Fruit fly (Drosophila melanogaster) whole organism, embryonic: Measurements from ENCODE around the gene twr.
A peak's percentile ranks its signal among the peaks of the same experiment; 100 is the strongest.

Source experiments
- Aef1 ChIP-seq: fragments of 200-800 bp; sonication (Bioruptor generic); IDR thresholded peaks from 3 replicates; pipeline ENCODE4 v1.3.6; 2022; ENCODE audit warnings: missing biosample characterization, missing genetic modification characterization
- Asciz ChIP-seq: fragments of 200-800 bp; sonication (Bioruptor generic); optimal IDR thresholded peaks from 2 replicates; lab custom pipeline; 2017; ENCODE audit warnings: missing biosample characterization, mild to moderate bottlenecking, missing genetic modification characterization, missing genetic modification reagents
- B-H1 ChIP-seq: fragments of 200-800 bp; sonication (Bioruptor generic); IDR thresholded peaks from 3 replicates; pipeline ENCODE4 v1.3.6; 2022; ENCODE audit warnings: missing biosample characterization, missing genetic modification characterization
- Bgb ChIP-seq: fragments of 200-800 bp; sonication (Bioruptor generic); IDR thresholded peaks from 2 replicates; pipeline ENCODE4 v1.3.6; 2022; ENCODE audit warnings: missing biosample characterization, missing genetic modification characterization; ENCODE audit not compliant: partially characterized antibody
- CG12219 ChIP-seq: fragments of 200-800 bp; sonication (Bioruptor generic); optimal IDR thresholded peaks from 3 replicates; lab custom pipeline; 2018; ENCODE audit warnings: missing biosample characterization, mild to moderate bottlenecking, missing genetic modification characterization
- CG1233 ChIP-seq: fragments of 200-800 bp; sonication (Bioruptor generic); optimal IDR thresholded peaks from 4 replicates; lab custom pipeline; 2018; ENCODE audit warnings: missing biosample characterization, mild to moderate bottlenecking, missing genetic modification characterization
- CG13296 ChIP-seq: fragments of 200-800 bp; sonication (Bioruptor generic); optimal IDR thresholded peaks from 3 replicates; lab custom pipeline; 2018; ENCODE audit warnings: missing biosample characterization, mild to moderate bottlenecking, missing genetic modification characterization
- CG14710 ChIP-seq: fragments of 200-800 bp; sonication (Bioruptor generic); optimal IDR thresholded peaks from 3 replicates; lab custom pipeline; 2019; ENCODE audit warnings: missing biosample characterization, mild to moderate bottlenecking, missing genetic modification characterization, moderate library complexity
- CG15601 ChIP-seq: fragments of 200-800 bp; sonication (Bioruptor generic); optimal IDR thresholded peaks from 3 replicates; lab custom pipeline; 2019; ENCODE audit warnings: missing biosample characterization, mild to moderate bottlenecking, missing genetic modification characterization, moderate library complexity
- CG16813 ChIP-seq: fragments of 200-800 bp; sonication (Bioruptor generic); IDR thresholded peaks from 3 replicates; pipeline ENCODE4 v1.3.6; 2022; ENCODE audit warnings: missing biosample characterization, missing genetic modification characterization; ENCODE audit not compliant: partially characterized antibody
- CG3847 ChIP-seq: fragments of 200-800 bp; sonication (Bioruptor generic); IDR thresholded peaks from 2 replicates; pipeline ENCODE4 v1.3.6; 2022; ENCODE audit warnings: missing biosample characterization, missing genetic modification characterization
- CG4820 ChIP-seq: fragments of 200-800 bp; sonication (Bioruptor generic); optimal IDR thresholded peaks from 3 replicates; lab custom pipeline; 2016; ENCODE audit warnings: missing biosample characterization, missing genetic modification characterization
- CG6175 ChIP-seq: fragments of 200-800 bp; sonication (Bioruptor generic); IDR thresholded peaks from 3 replicates; pipeline ENCODE4 v1.3.6; 2022; ENCODE audit warnings: missing biosample characterization, missing genetic modification characterization
- CG7372 ChIP-seq: fragments of 200-800 bp; sonication (Bioruptor generic); IDR thresholded peaks from 2 replicates; pipeline ENCODE4 v1.3.6; 2022; ENCODE audit warnings: missing biosample characterization, missing genetic modification characterization
- CG7745 ChIP-seq: fragments of 200-800 bp; sonication (Bioruptor generic); optimal IDR thresholded peaks from 2 replicates; lab custom pipeline; 2018; ENCODE audit warnings: missing biosample characterization, mild to moderate bottlenecking, missing genetic modification characterization, moderate library complexity
- CG7786 ChIP-seq: fragments of 200-800 bp; sonication (Bioruptor generic); optimal IDR thresholded peaks from 2 replicates; lab custom pipeline; 2016; ENCODE audit warnings: missing biosample characterization, missing genetic modification characterization
- CG8089 ChIP-seq: fragments of 200-800 bp; sonication (Bioruptor generic); optimal IDR thresholded peaks from 3 replicates; lab custom pipeline; 2016; ENCODE audit warnings: missing biosample characterization, missing genetic modification characterization
- CG8359 ChIP-seq: fragments of 200-800 bp; sonication (Bioruptor generic); optimal IDR thresholded peaks from 2 replicates; lab custom pipeline; 2017; ENCODE audit warnings: missing biosample characterization, mild to moderate bottlenecking, missing genetic modification characterization, borderline replicate concordance
- CoRest ChIP-seq: fragments of 200-800 bp; sonication (Bioruptor generic); optimal IDR thresholded peaks from 3 replicates; lab custom pipeline; 2018; ENCODE audit warnings: missing biosample characterization, mild to moderate bottlenecking, missing genetic modification characterization, moderate library complexity
- Fer2 ChIP-seq: fragments of 200-800 bp; sonication (Bioruptor generic); optimal IDR thresholded peaks from 2 replicates; lab custom pipeline; 2018; ENCODE audit warnings: missing biosample characterization, mild to moderate bottlenecking, missing genetic modification characterization, moderate library complexity
- HLH3B ChIP-seq: fragments of 200-800 bp; sonication (Bioruptor generic); IDR thresholded peaks from 2 replicates; pipeline ENCODE4 v1.3.6; 2022; ENCODE audit warnings: missing biosample characterization, missing genetic modification characterization
- HLHmδ ChIP-seq: fragments of 200-800 bp; sonication (Bioruptor generic); optimal IDR thresholded peaks from 2 replicates; lab custom pipeline; 2018; ENCODE audit warnings: missing biosample characterization, mild to moderate bottlenecking, missing genetic modification characterization, moderate library complexity
- Hey ChIP-seq: fragments of 200-800 bp; sonication (Bioruptor generic); optimal IDR thresholded peaks from 3 replicates; lab custom pipeline; 2018; ENCODE audit warnings: missing biosample characterization, mild to moderate bottlenecking, missing genetic modification characterization
- Nf-YB ChIP-seq: fragments of 200-800 bp; sonication (Bioruptor generic); optimal IDR thresholded peaks from 3 replicates; lab custom pipeline; 2019; ENCODE audit warnings: missing biosample characterization, mild to moderate bottlenecking, missing genetic modification characterization, moderate library complexity
- Oli ChIP-seq: fragments of 200-800 bp; sonication (Bioruptor generic); optimal IDR thresholded peaks from 2 replicates; lab custom pipeline; 2018; ENCODE audit warnings: missing biosample characterization, mild to moderate bottlenecking, missing genetic modification characterization, moderate library complexity
- PHDP ChIP-seq: fragments of 200-800 bp; sonication (Bioruptor generic); optimal IDR thresholded peaks from 3 replicates; lab custom pipeline; 2018; ENCODE audit warnings: missing biosample characterization, mild to moderate bottlenecking, missing genetic modification characterization, moderate library complexity
- Ravus ChIP-seq: fragments of 200-800 bp; sonication (Bioruptor generic); IDR thresholded peaks from 2 replicates; pipeline ENCODE4 v1.3.6; 2022; ENCODE audit warnings: missing biosample characterization, missing genetic modification characterization
- Rx ChIP-seq: fragments of 200-800 bp; sonication (Bioruptor generic); IDR thresholded peaks from 2 replicates; pipeline ENCODE4 v1.3.6; 2022; ENCODE audit warnings: missing biosample characterization, missing genetic modification characterization
- Scr ChIP-seq: fragments of 200-800 bp; sonication (Bioruptor generic); IDR thresholded peaks from 2 replicates; pipeline ENCODE4 v1.3.6; 2022; ENCODE audit warnings: missing biosample characterization, missing genetic modification characterization; ENCODE audit not compliant: partially characterized antibody
- corto ChIP-seq: fragments of 200-800 bp; sonication (Bioruptor generic); optimal IDR thresholded peaks from 2 replicates; lab custom pipeline; 2016; ENCODE audit warnings: missing biosample characterization, mild to moderate bottlenecking, missing genetic modification characterization, moderate library complexity
- dimm ChIP-seq: fragments of 200-800 bp; sonication (Bioruptor generic); IDR thresholded peaks from 2 replicates; pipeline ENCODE4 v1.3.6; 2022; ENCODE audit warnings: missing biosample characterization, missing genetic modification characterization
- dmrt99B ChIP-seq: fragments of 200-800 bp; sonication (Bioruptor generic); optimal IDR thresholded peaks from 2 replicates; lab custom pipeline; 2018; ENCODE audit warnings: missing biosample characterization, mild to moderate bottlenecking, missing genetic modification characterization, moderate library complexity
- en ChIP-seq: fragments of 200-800 bp; sonication (Bioruptor generic); optimal IDR thresholded peaks from 2 replicates; lab custom pipeline; 2016; ENCODE audit warnings: missing biosample characterization, missing genetic modification characterization
- eve ChIP-seq, 2 experiments: fragments of >200 bp; optimal IDR thresholded peaks; 2 replicates each; lab custom pipeline; 2017; ENCODE audit warnings: missing biosample characterization in 2 of 2, missing genetic modification characterization in 2 of 2
- fd3F ChIP-seq: fragments of 200-800 bp; sonication (Bioruptor generic); optimal IDR thresholded peaks from 2 replicates; lab custom pipeline; 2018; ENCODE audit warnings: missing biosample characterization, mild to moderate bottlenecking, missing genetic modification characterization, moderate library complexity
- her ChIP-seq: fragments of 200-800 bp; sonication (Bioruptor generic); optimal IDR thresholded peaks from 2 replicates; lab custom pipeline; 2016; ENCODE audit warnings: missing biosample characterization, missing genetic modification characterization
- inv ChIP-seq: fragments of 200-800 bp; sonication (Bioruptor generic); IDR thresholded peaks from 2 replicates; pipeline ENCODE4 v1.3.6; 2022; ENCODE audit warnings: missing biosample characterization, missing genetic modification characterization; ENCODE audit not compliant: partially characterized antibody
- jumu ChIP-seq: fragments of 200-800 bp; sonication (Bioruptor generic); optimal IDR thresholded peaks from 3 replicates; lab custom pipeline; 2016; ENCODE audit warnings: missing biosample characterization, missing genetic modification characterization
- lab ChIP-seq: fragments of 200-800 bp; sonication (Bioruptor generic); optimal IDR thresholded peaks from 3 replicates; lab custom pipeline; 2017; ENCODE audit warnings: missing biosample characterization, missing genetic modification characterization, mild to moderate bottlenecking, moderate library complexity, missing genetic modification reagents
- lbe ChIP-seq: fragments of 200-800 bp; sonication (Bioruptor generic); optimal IDR thresholded peaks from 2 replicates; lab custom pipeline; 2016; ENCODE audit warnings: missing biosample characterization, mild to moderate bottlenecking, missing genetic modification characterization
- mam ChIP-seq: fragments of 200-800 bp; sonication (Bioruptor generic); optimal IDR thresholded peaks from 3 replicates; lab custom pipeline; 2016; ENCODE audit warnings: missing biosample characterization, missing genetic modification characterization
- nerfin-1 ChIP-seq: fragments of 200-800 bp; sonication (Bioruptor generic); optimal IDR thresholded peaks from 3 replicates; lab custom pipeline; 2019; ENCODE audit warnings: missing biosample characterization, mild to moderate bottlenecking, missing genetic modification characterization, moderate library complexity
- p53 ChIP-seq: fragments of 200-800 bp; sonication (Bioruptor generic); optimal IDR thresholded peaks from 2 replicates; lab custom pipeline; 2016; ENCODE audit warnings: missing biosample characterization, missing genetic modification characterization
- salm ChIP-seq: fragments of 200-800 bp; sonication (Bioruptor generic); optimal IDR thresholded peaks from 2 replicates; lab custom pipeline; 2018; ENCODE audit warnings: missing biosample characterization, mild to moderate bottlenecking, missing genetic modification characterization
- scrt ChIP-seq: fragments of 200-800 bp; sonication (Bioruptor generic); optimal IDR thresholded peaks from 2 replicates; lab custom pipeline; 2018; ENCODE audit warnings: missing biosample characterization, mild to moderate bottlenecking, missing genetic modification characterization, moderate library complexity
- slou ChIP-seq: fragments of 200-800 bp; sonication (Bioruptor generic); optimal IDR thresholded peaks from 3 replicates; lab custom pipeline; 2016; ENCODE audit warnings: missing biosample characterization, missing genetic modification characterization
- stwl ChIP-seq: fragments of 200-800 bp; sonication (Bioruptor generic); optimal IDR thresholded peaks from 3 replicates; lab custom pipeline; 2018; ENCODE audit warnings: missing biosample characterization, mild to moderate bottlenecking, missing genetic modification characterization, moderate library complexity
- trh ChIP-seq: fragments of 200-800 bp; sonication (Bioruptor generic); optimal IDR thresholded peaks from 2 replicates; lab custom pipeline; 2016; ENCODE audit warnings: missing biosample characterization, missing genetic modification characterization
- tup ChIP-seq: fragments of 200-800 bp; sonication (Bioruptor generic); optimal IDR thresholded peaks from 2 replicates; lab custom pipeline; 2016; ENCODE audit warnings: missing biosample characterization, mild to moderate bottlenecking, missing genetic modification characterization, moderate library complexity
- twi ChIP-seq: fragments of 200-800 bp; optimal IDR thresholded peaks from 2 replicates; lab custom pipeline; 2019; ENCODE audit warnings: missing biosample characterization, mild to moderate bottlenecking, missing genetic modification characterization, moderate library complexity
- zf30C ChIP-seq: fragments of 200-800 bp; sonication (Bioruptor generic); optimal IDR thresholded peaks from 3 replicates; lab custom pipeline; 2018; ENCODE audit warnings: missing biosample characterization, mild to moderate bottlenecking, missing genetic modification characterization

The twr gene

DNA sequence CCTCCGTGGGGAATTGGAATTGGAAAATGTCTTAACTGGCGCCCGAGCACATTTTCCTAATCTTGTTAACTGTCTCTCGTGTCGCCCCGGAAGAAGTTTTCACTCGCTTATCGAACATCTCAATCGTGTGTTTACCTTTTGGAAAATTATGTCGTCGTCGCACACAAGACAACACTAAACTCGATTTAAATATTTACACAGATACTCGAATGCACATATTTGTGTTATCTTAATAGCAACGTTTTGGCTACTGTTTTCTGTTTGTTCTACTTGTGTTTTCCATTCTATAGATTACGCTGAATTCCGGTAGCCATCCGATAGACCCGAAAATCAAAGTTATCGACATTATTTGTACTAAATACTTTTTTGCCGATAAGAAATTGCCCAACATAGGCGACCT, 9.6 kb downstream of the twr start (continued):
- TF ChIP-seq CG8089 (GFP tag; lab: Kevin White, UChicago) (peak; percentile 49), CG16813 (no peak), Aef1 (no peak), tup (GFP tag; lab: Kevin White, UChicago) (no peak), Asciz (GFP tag; lab: Kevin White, UChicago) (peak; percentile 48), jumu (GFP tag; lab: Kevin White, UChicago) (no peak), Nf-YB (GFP tag; lab: Kevin White, UChicago) (peak; percentile 5), zf30C (GFP tag; lab: Kevin White, UChicago) (no peak), CoRest (tag; lab: Kevin White, UChicago) (peak; percentile 35), lbe (no peak), CG7786 (GFP tag; lab: Kevin White, UChicago) (no peak), Ravus (GFP tag; lab: Robert Waterston, UW) (no peak), CG4820 (GFP tag; lab: Kevin White, UChicago) (peak; percentile 11), en (GFP tag; lab: Kevin White, UChicago) (peak; percentile 44), CG1233 (GFP tag; lab: Kevin White, UChicago) (peak; percentile 59), Oli (tag; lab: Kevin White, UChicago) (no peak), corto (GFP tag; lab: Kevin White, UChicago) (no peak), mam (GFP tag; lab: Kevin White, UChicago) (no peak), dmrt99B (tag; lab: Kevin White, UChicago) (no peak), CG3847 (GFP tag; lab: Robert Waterston, UW) (no peak), twi (tag; lab: Kevin White, UChicago) (peak; percentile 46), dimm (GFP tag; lab: Robert Waterston, UW) (no peak), p53 (GFP tag; lab: Kevin White, UChicago) (no peak), her (peak; percentile 31), Fer2 (tag; lab: Kevin White, UChicago) (no peak), CG7372 (GFP tag; lab: Robert Waterston, UW) (no peak), Bgb (no peak), CG12219 (GFP tag; lab: Kevin White, UChicago) (peak; percentile 53), CG8359 (GFP tag; lab: Kevin White, UChicago) (peak; percentile 56), Scr (GFP tag; lab: Robert Waterston, UW) (no peak), salm (peak; percentile 53), Rx (GFP tag; lab: Robert Waterston, UW) (no peak), HLH3B (GFP tag; lab: Robert Waterston, UW) (no peak), Hey (tag; lab: Kevin White, UChicago) (no peak), inv (GFP tag; lab: Robert Waterston, UW) (no peak), HLHmδ (peak; percentile 25), CG6175 (no peak), slou (GFP tag; lab: Kevin White, UChicago) (no peak), fd3F (GFP tag; lab: Kevin White, UChicago) (no peak), scrt (GFP tag; lab: Kevin White, UChicago) (no peak), PHDP (tag; lab: Kevin White, UChicago) (peak; percentile 38), stwl (tag; lab: Kevin White, UChicago) (no peak), CG15601 (tag; lab: Kevin White, UChicago) (peak; percentile 39), CG13296 (GFP tag; lab: Kevin White, UChicago) (no peak), CG7745 (tag; lab: Kevin White, UChicago) (peak; percentile 83), lab (GFP tag; lab: Kevin White, UChicago) (peak; percentile 51), nerfin-1 (tag; lab: Kevin White, UChicago) (peak; percentile 46), trh (GFP tag; lab: Kevin White, UChicago) (no peak), CG14710 (tag; lab: Kevin White, UChicago) (peak; percentile 68), eve (GFP tag; optimal IDR thresholded peaks at IDR 0.05; lab: Kevin White, UChicago) (no peak), B-H1 (GFP tag; lab: Robert Waterston, UW) (no peak)
